Fruit fly (Drosophila melanogaster): Measurements from ENCODE around the gene RtcB.

The RtcB gene

dm6 chr2L:19397617-19398316 lies 32.7 kb upstream of the RtcB start:
- TF ChIP-seq Lpt (GFP tag; optimal IDR thresholded peaks at IDR 0.05): no peak
- no peak for TF ChIP-seq CG11294 (GFP tag; IDR thresholded peaks at IDR 0.05)
- peak; percentile 82 for TF ChIP-seq esn (GFP tag; optimal IDR thresholded peaks at IDR 0.05)
- peak; percentile 14 for TF ChIP-seq CG1621 (tag; optimal IDR thresholded peaks at IDR 0.05)
- TF ChIP-seq pdm3 (GFP tag; optimal IDR thresholded peaks at IDR 0.05): peak; percentile 64
- TF ChIP-seq CG7368 (GFP tag; optimal IDR thresholded peaks at IDR 0.05): peak; percentile 8
- TF ChIP-seq net (GFP tag; optimal IDR thresholded peaks at IDR 0.05): peak; percentile 3
- TF ChIP-seq Smox (GFP tag; optimal IDR thresholded peaks at IDR 0.05): peak; percentile 77
- peak; percentile 39 for TF ChIP-seq CG8632 (GFP tag; optimal IDR thresholded peaks at IDR 0.05)
- TF ChIP-seq CG3919 (GFP tag; optimal IDR thresholded peaks at IDR 0.05): peak; percentile 59
- peak; percentile 83 for TF ChIP-seq Met (GFP tag; optimal IDR thresholded peaks at IDR 0.05)
- no peak for TF ChIP-seq Gug (GFP tag; IDR thresholded peaks at IDR 0.05)
- peak; percentile 17 for TF ChIP-seq dsx (GFP tag; optimal IDR thresholded peaks at IDR 0.05; ENCODE audit: poor library complexity, severe bottlenecking)
- TF ChIP-seq Eip93F (GFP tag; optimal IDR thresholded peaks at IDR 0.05): no peak
- peak; percentile 9 for TF ChIP-seq fd59A (GFP tag; optimal IDR thresholded peaks at IDR 0.05)
- peak; percentile 82 for TF ChIP-seq CG31627 (GFP tag; optimal IDR thresholded peaks at IDR 0.05)
- TF ChIP-seq fkh (GFP tag; optimal IDR thresholded peaks at IDR 0.05): no peak
- peak; percentile 88 for TF ChIP-seq Eip78C (GFP tag)
- peak; percentile 90 for TF ChIP-seq svp (GFP tag)
- TF ChIP-seq CG3032 (tag; optimal IDR thresholded peaks at IDR 0.05): peak; percentile 34
- peak; percentile 68 for TF ChIP-seq acj6 (GFP tag; optimal IDR thresholded peaks at IDR 0.05)
- peak; percentile 44 for TF ChIP-seq achi (GFP tag; optimal IDR thresholded peaks at IDR 0.05)
- peak; percentile 29; the same call in 1 of the 2 replicates for TF ChIP-seq CG15336 (GFP tag; IDR thresholded peaks at IDR 0.05)
- TF ChIP-seq Blimp-1 (GFP tag; optimal IDR thresholded peaks at IDR 0.05): no peak
- TF ChIP-seq Ets21C (GFP tag; optimal IDR thresholded peaks at IDR 0.05): peak; percentile 67
- no peak for TF ChIP-seq CG9139 (GFP tag; optimal IDR thresholded peaks at IDR 0.05)
- no peak for TF ChIP-seq CG6276 (GFP tag; optimal IDR thresholded peaks at IDR 0.05)
- peak; percentile 30 for TF ChIP-seq CG11762 (GFP tag; optimal IDR thresholded peaks at IDR 0.05; ENCODE audit: insufficient read depth)
- TF ChIP-seq OdsH (GFP tag; optimal IDR thresholded peaks at IDR 0.05): peak; percentile 66
- 0 out of 3 replicates have a peak, but pooled peaks have one; percentile 9 for TF ChIP-seq eg (GFP tag; IDR thresholded peaks at IDR 0.05)
- TF ChIP-seq CG34406 (GFP tag; optimal IDR thresholded peaks at IDR 0.05): peak; percentile 58
- 0 out of 3 replicates have a peak, but pooled peaks have one; percentile 40 for TF ChIP-seq CG8119 (GFP tag; IDR thresholded peaks at IDR 0.05)
- peak; percentile 45 for TF ChIP-seq CG10669 (GFP tag; optimal IDR thresholded peaks at IDR 0.05)
- no peak for TF ChIP-seq CG6854 (GFP tag; optimal IDR thresholded peaks at IDR 0.05)
- peak; percentile 76 for TF ChIP-seq lz (GFP tag; optimal IDR thresholded peaks at IDR 0.05)
- peak; percentile 76 for TF ChIP-seq cyc (GFP tag; optimal IDR thresholded peaks at IDR 0.05)
- TF ChIP-seq salr (GFP tag; optimal IDR thresholded peaks at IDR 0.05): peak; percentile 4 to 50
- no peak for TF ChIP-seq dac (GFP tag; optimal IDR thresholded peaks at IDR 0.05)
- TF ChIP-seq CG6808 (GFP tag; optimal IDR thresholded peaks at IDR 0.05): peak; percentile 51
- peak; percentile 53 for TF ChIP-seq Hr4 (GFP tag; optimal IDR thresholded peaks at IDR 0.05)
- TF ChIP-seq topi (GFP tag; optimal IDR thresholded peaks at IDR 0.05): peak; percentile 77
- peak; percentile 15 for TF ChIP-seq spab (GFP tag; optimal IDR thresholded peaks at IDR 0.05)
- no peak for TF ChIP-seq Hr38 (GFP tag; optimal IDR thresholded peaks at IDR 0.05)
- TF ChIP-seq CG6163 (GFP tag; IDR thresholded peaks at IDR 0.05): 0 out of 3 replicates have a peak, but pooled peaks have one; percentile 32
- TF ChIP-seq Eip75B (GFP tag; optimal IDR thresholded peaks at IDR 0.05): peak; percentile 62
- peak; percentile 4 for TF ChIP-seq CG11902 (GFP tag; optimal IDR thresholded peaks at IDR 0.05)
- peak; percentile 57 for TF ChIP-seq CG32006 (GFP tag; optimal IDR thresholded peaks at IDR 0.05)
- TF ChIP-seq ss (GFP tag; optimal IDR thresholded peaks at IDR 0.05): no peak
- peak; percentile 78 for TF ChIP-seq Hr39 (GFP tag; optimal IDR thresholded peaks at IDR 0.05)
- TF ChIP-seq Sox15 (GFP tag; optimal IDR thresholded peaks at IDR 0.05): peak; percentile 15

Measured in whole organism, prepupa.